Fruit fly (Drosophila melanogaster) whole organism, prepupa: ENCODE data around the gene CG5001.

Experiments used
- Blimp-1 ChIP-seq: fragments of 200-800 bp; sonication (Bioruptor generic); optimal IDR thresholded peaks from 3 replicates; lab custom pipeline; 2017; ENCODE audit warnings: missing biosample characterization, missing genetic modification characterization, mild to moderate bottlenecking, moderate library complexity, missing genetic modification reagents
- CG10631 ChIP-seq: fragments of 200-800 bp; sonication (Bioruptor generic); optimal IDR thresholded peaks from 2 replicates; lab custom pipeline; 2016; ENCODE audit warnings: missing biosample characterization, missing genetic modification characterization
- CG10669 ChIP-seq: fragments of 200-800 bp; sonication (Bioruptor generic); optimal IDR thresholded peaks from 3 replicates; lab custom pipeline; 2018; ENCODE audit warnings: missing biosample characterization, mild to moderate bottlenecking, missing genetic modification characterization, moderate library complexity
- CG11294 ChIP-seq: fragments of 200-800 bp; sonication (Bioruptor generic); IDR thresholded peaks from 2 replicates; pipeline ENCODE4 v1.3.6; 2022; ENCODE audit warnings: missing biosample characterization, missing genetic modification characterization
- CG11762 ChIP-seq: fragments of 200-800 bp; sonication (Bioruptor generic); optimal IDR thresholded peaks from 3 replicates; lab custom pipeline; 2016; ENCODE audit warnings: missing biosample characterization, missing genetic modification characterization; ENCODE audit not compliant: insufficient read depth
- CG11902 ChIP-seq: fragments of 200-800 bp; sonication (Bioruptor generic); optimal IDR thresholded peaks from 3 replicates; lab custom pipeline; 2016; ENCODE audit warnings: missing biosample characterization, missing genetic modification characterization
- CG15336 ChIP-seq: fragments of 200-800 bp; sonication (Bioruptor generic); IDR thresholded peaks from 2 replicates; pipeline ENCODE4 v1.3.6; 2022; ENCODE audit warnings: missing biosample characterization, missing genetic modification characterization
- CG16779 ChIP-seq: fragments of 200-800 bp; sonication (Bioruptor generic); optimal IDR thresholded peaks from 3 replicates; lab custom pipeline; 2017; ENCODE audit warnings: missing biosample characterization, mild to moderate bottlenecking, missing genetic modification characterization
- CG3032 ChIP-seq: fragments of 200-800 bp; optimal IDR thresholded peaks from 2 replicates; lab custom pipeline; 2019; ENCODE audit warnings: missing biosample characterization, mild to moderate bottlenecking, missing genetic modification characterization, moderate library complexity
- CG31627 ChIP-seq: fragments of 200-800 bp; sonication (Bioruptor generic); optimal IDR thresholded peaks from 3 replicates; lab custom pipeline; 2016; ENCODE audit warnings: missing biosample characterization, missing genetic modification characterization
- CG34406 ChIP-seq: fragments of 200-800 bp; sonication (Bioruptor generic); optimal IDR thresholded peaks from 3 replicates; lab custom pipeline; 2016; ENCODE audit warnings: missing biosample characterization, missing genetic modification characterization
- CG3919 ChIP-seq: fragments of 200-800 bp; sonication (Bioruptor generic); optimal IDR thresholded peaks from 3 replicates; lab custom pipeline; 2016; ENCODE audit warnings: missing biosample characterization, missing genetic modification characterization
- CG4318 ChIP-seq: fragments of 200-800 bp; sonication (Bioruptor generic); optimal IDR thresholded peaks from 3 replicates; lab custom pipeline; 2017; ENCODE audit warnings: missing biosample characterization, mild to moderate bottlenecking, missing genetic modification characterization
- CG6276 ChIP-seq: fragments of 200-800 bp; sonication (Bioruptor generic); optimal IDR thresholded peaks from 2 replicates; lab custom pipeline; 2017; ENCODE audit warnings: missing biosample characterization, mild to moderate bottlenecking, missing genetic modification characterization
- CG6792 ChIP-seq: fragments of 200-800 bp; sonication (Bioruptor generic); optimal IDR thresholded peaks from 3 replicates; lab custom pipeline; 2016; ENCODE audit warnings: missing biosample characterization, missing genetic modification characterization
- CG6854 ChIP-seq: fragments of 200-800 bp; sonication (Bioruptor generic); optimal IDR thresholded peaks from 2 replicates; lab custom pipeline; 2017; ENCODE audit warnings: missing biosample characterization, mild to moderate bottlenecking, missing genetic modification characterization
- CG7368 ChIP-seq: fragments of 200-800 bp; sonication (Bioruptor generic); optimal IDR thresholded peaks from 3 replicates; lab custom pipeline; 2016; ENCODE audit warnings: missing biosample characterization, missing genetic modification characterization
- CG8119 ChIP-seq: fragments of 200-800 bp; sonication (Bioruptor generic); IDR thresholded peaks from 3 replicates; pipeline ENCODE4 v1.3.6; 2022; ENCODE audit warnings: missing biosample characterization, missing genetic modification characterization
- CG8632 ChIP-seq: fragments of 200-800 bp; sonication (Bioruptor generic); optimal IDR thresholded peaks from 3 replicates; lab custom pipeline; 2016; ENCODE audit warnings: missing biosample characterization, missing genetic modification characterization
- CG9139 ChIP-seq: fragments of 200-800 bp; sonication (Bioruptor generic); optimal IDR thresholded peaks from 3 replicates; lab custom pipeline; 2017; ENCODE audit warnings: missing biosample characterization, mild to moderate bottlenecking, missing genetic modification characterization
- Eip75B ChIP-seq: fragments of 200-800 bp; sonication (Bioruptor generic); optimal IDR thresholded peaks from 3 replicates; lab custom pipeline; 2016; ENCODE audit warnings: missing biosample characterization, missing genetic modification characterization
- Eip78C ChIP-seq: fragments of 200-800 bp; sonication (Bioruptor generic); peaks from one replicate; lab custom pipeline; 2016; ENCODE audit warnings: missing biosample characterization, missing genetic modification characterization
- Eip93F ChIP-seq: fragments of 200-800 bp; sonication (Bioruptor generic); optimal IDR thresholded peaks from 2 replicates; lab custom pipeline; 2016; ENCODE audit warnings: missing biosample characterization, mild to moderate bottlenecking, missing genetic modification characterization
- Ets96B ChIP-seq: fragments of 200-800 bp; optimal IDR thresholded peaks from 2 replicates; lab custom pipeline; 2019; ENCODE audit warnings: missing biosample characterization, mild to moderate bottlenecking, missing genetic modification characterization, moderate library complexity
- Gug ChIP-seq: fragments of 200-800 bp; sonication (Bioruptor generic); IDR thresholded peaks from 2 replicates; pipeline ENCODE4 v1.3.6; 2022; ENCODE audit warnings: missing biosample characterization, missing genetic modification characterization
- Hr38 ChIP-seq: sonication (Bioruptor generic); optimal IDR thresholded peaks from 2 replicates; lab custom pipeline; 2016; ENCODE audit warnings: missing biosample characterization, missing genetic modification characterization
- Hr39 ChIP-seq: fragments of 200-800 bp; sonication (Bioruptor generic); optimal IDR thresholded peaks from 2 replicates; lab custom pipeline; 2016; ENCODE audit warnings: missing biosample characterization, missing genetic modification characterization
- Hr4 ChIP-seq: fragments of 200-800 bp; sonication (Bioruptor generic); optimal IDR thresholded peaks from 3 replicates; lab custom pipeline; 2016; ENCODE audit warnings: missing biosample characterization, missing genetic modification characterization
- Lpt ChIP-seq: fragments of 200-800 bp; sonication (Bioruptor generic); optimal IDR thresholded peaks from 3 replicates; lab custom pipeline; 2016; ENCODE audit warnings: missing biosample characterization, missing genetic modification characterization
- Met ChIP-seq: fragments of 200-800 bp; sonication (Bioruptor generic); optimal IDR thresholded peaks from 3 replicates; lab custom pipeline; 2016; ENCODE audit warnings: missing biosample characterization, missing genetic modification characterization
- Smox ChIP-seq: fragments of 200-800 bp; sonication (Bioruptor generic); optimal IDR thresholded peaks from 3 replicates; lab custom pipeline; 2016; ENCODE audit warnings: missing biosample characterization, missing genetic modification characterization
- Sox14 ChIP-seq: fragments of 200-800 bp; sonication (Bioruptor generic); optimal IDR thresholded peaks from 3 replicates; lab custom pipeline; 2016; ENCODE audit warnings: missing biosample characterization, missing genetic modification characterization
- Sox15 ChIP-seq: fragments of 200-800 bp; sonication (Bioruptor generic); optimal IDR thresholded peaks from 3 replicates; lab custom pipeline; 2016; ENCODE audit warnings: missing biosample characterization, missing genetic modification characterization
- achi ChIP-seq: fragments of 200-800 bp; sonication (Bioruptor generic); optimal IDR thresholded peaks from 3 replicates; lab custom pipeline; 2016; ENCODE audit warnings: missing biosample characterization, missing genetic modification characterization
- cyc ChIP-seq: fragments of 200-800 bp; sonication (Bioruptor generic); optimal IDR thresholded peaks from 3 replicates; lab custom pipeline; 2016; ENCODE audit warnings: missing biosample characterization, missing genetic modification characterization
- dac ChIP-seq: fragments of 200-800 bp; sonication (Bioruptor generic); optimal IDR thresholded peaks from 2 replicates; lab custom pipeline; 2017; ENCODE audit warnings: missing biosample characterization, mild to moderate bottlenecking, missing genetic modification characterization
- dsx ChIP-seq: fragments of 200-800 bp; optimal IDR thresholded peaks from 3 replicates; lab custom pipeline; 2019; ENCODE audit warnings: missing biosample characterization, mild to moderate bottlenecking, missing genetic modification characterization, moderate library complexity; ENCODE audit not compliant: poor library complexity, severe bottlenecking
- eg ChIP-seq: fragments of 200-800 bp; sonication (Bioruptor generic); IDR thresholded peaks from 3 replicates; pipeline ENCODE4 v1.3.6; 2022; ENCODE audit warnings: missing biosample characterization, missing genetic modification characterization
- esn ChIP-seq: fragments of 200-800 bp; sonication (Bioruptor generic); optimal IDR thresholded peaks from 2 replicates; lab custom pipeline; 2016; ENCODE audit warnings: missing biosample characterization, mild to moderate bottlenecking, missing genetic modification characterization, moderate library complexity
- fd59A ChIP-seq: fragments of 200-800 bp; sonication (Bioruptor generic); optimal IDR thresholded peaks from 2 replicates; lab custom pipeline; 2017; ENCODE audit warnings: missing biosample characterization, mild to moderate bottlenecking, missing genetic modification characterization, missing genetic modification reagents
- fd85E ChIP-seq: fragments of 200-800 bp; sonication (Bioruptor generic); optimal IDR thresholded peaks from 3 replicates; lab custom pipeline; 2016; ENCODE audit warnings: missing biosample characterization, missing genetic modification characterization
- fkh ChIP-seq: fragments of 200-800 bp; sonication (Bioruptor generic); optimal IDR thresholded peaks from 3 replicates; lab custom pipeline; 2017; ENCODE audit warnings: missing biosample characterization, mild to moderate bottlenecking, missing genetic modification characterization, moderate library complexity
- lz ChIP-seq: fragments of 200-800 bp; sonication (Bioruptor generic); optimal IDR thresholded peaks from 3 replicates; lab custom pipeline; 2016; ENCODE audit warnings: missing biosample characterization, missing genetic modification characterization
- net ChIP-seq: fragments of 200-800 bp; sonication (Bioruptor generic); optimal IDR thresholded peaks from 3 replicates; lab custom pipeline; 2016; ENCODE audit warnings: missing biosample characterization, missing genetic modification characterization
- pdm3 ChIP-seq: fragments of 200-800 bp; sonication (Bioruptor generic); optimal IDR thresholded peaks from 3 replicates; lab custom pipeline; 2016; ENCODE audit warnings: missing biosample characterization, missing genetic modification characterization
- salr ChIP-seq, 2 experiments: fragments of 200-800 bp; sonication (Bioruptor generic); optimal IDR thresholded peaks; 3 replicates each; lab custom pipeline; 2016 to 2018; ENCODE audit warnings: missing biosample characterization in 2 of 2, missing genetic modification characterization in 2 of 2, mild to moderate bottlenecking in 1 of 2
- ss ChIP-seq, 2 experiments: fragments of 200-800 bp; sonication (Bioruptor generic); optimal IDR thresholded peaks; 2 replicates in 1 of 2; 3 replicates in 1 of 2; lab custom pipeline; 2017 to 2018; ENCODE audit warnings: mild to moderate bottlenecking in 2 of 2, missing biosample characterization in 2 of 2, missing genetic modification characterization in 2 of 2, moderate library complexity in 1 of 2
- svp ChIP-seq: fragments of 200-800 bp; sonication (Bioruptor generic); peaks from one replicate; lab custom pipeline; 2016; ENCODE audit warnings: missing biosample characterization, missing genetic modification characterization
- topi ChIP-seq: fragments of 200-800 bp; sonication (Bioruptor generic); optimal IDR thresholded peaks from 3 replicates; lab custom pipeline; 2016; ENCODE audit warnings: missing biosample characterization, missing genetic modification characterization
- vri ChIP-seq: fragments of 200-800 bp; sonication (Bioruptor generic); optimal IDR thresholded peaks from 3 replicates; lab custom pipeline; 2016; ENCODE audit warnings: missing biosample characterization, mild to moderate bottlenecking, missing genetic modification characterization

The CG5001 gene

DNA sequence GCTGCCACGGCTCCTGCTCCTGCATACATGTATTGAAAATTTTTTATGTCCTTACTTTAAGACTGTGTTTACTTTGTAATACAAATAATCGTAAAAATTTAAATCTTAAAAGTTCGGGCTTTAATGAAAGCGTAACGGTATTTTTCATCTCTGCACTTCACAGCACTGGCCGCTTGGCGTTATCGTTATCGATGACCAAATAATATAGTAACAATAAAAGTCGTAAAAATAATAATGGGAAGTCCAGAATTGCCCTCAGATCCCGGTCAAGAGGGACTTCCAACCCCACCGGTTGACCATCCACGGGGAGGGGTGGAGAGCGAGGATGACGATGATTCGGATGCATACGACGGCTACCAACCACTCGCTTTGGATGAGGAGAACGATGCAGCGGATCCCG lies 19.2 kb upstream of the CG5001 start, which contains the start of gene CG14341:
Gene CG14341, plus strand, starts transcription at position 181 of the 400 bp plus-strand sequence.
- TF ChIP-seq esn: peak; percentile 26
- TF ChIP-seq Hr38 (GFP tag; lab: Kevin White, UChicago): no peak
- peak; percentile 66 for TF ChIP-seq svp (GFP tag; lab: Kevin White, UChicago)
- no peak for TF ChIP-seq dac (GFP tag; lab: Kevin White, UChicago)
- no peak for TF ChIP-seq CG3919 (GFP tag; lab: Kevin White, UChicago)
- TF ChIP-seq, all 60 proteins: peak for 2

DNA sequence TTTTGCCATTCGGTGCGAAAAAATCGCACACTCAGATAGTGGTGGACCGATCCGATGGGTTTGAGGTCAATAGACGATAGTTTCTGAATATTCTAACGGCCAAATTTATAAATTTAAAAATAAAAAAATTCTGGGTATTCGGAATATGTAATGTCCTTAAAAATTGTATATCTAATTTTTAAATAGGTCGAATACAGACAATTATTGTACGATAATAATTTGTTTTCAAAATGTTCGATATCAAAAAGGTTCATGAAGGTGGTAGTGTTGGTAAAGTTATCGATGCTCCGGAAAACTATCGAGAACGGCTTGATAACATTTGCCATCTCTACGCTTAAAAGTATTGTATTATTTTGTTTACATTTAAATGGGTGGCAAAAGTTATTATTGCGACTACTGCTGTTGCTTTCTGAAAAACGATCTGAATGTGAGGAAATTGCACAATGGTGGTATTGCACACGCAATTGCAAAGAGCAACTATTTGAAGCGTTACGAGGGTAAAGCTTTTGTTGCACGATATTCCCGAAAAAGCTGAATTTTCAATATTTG lies 15.6 kb upstream of the CG5001 start, which contains the start of the genes CG31922 and Plap:
Gene CG31922, plus strand, starts transcription at position 315 of the 549 bp plus-strand sequence.
Gene Plap, minus strand, starts transcription at position 499 of the 549 bp plus-strand sequence.
- TF ChIP-seq Met (GFP tag; lab: Kevin White, UChicago) (no peak), ss (GFP tag; optimal IDR thresholded peaks at IDR 0.05; lab: Kevin White, UChicago) (no peak), dsx (GFP tag; lab: Kevin White, UChicago) (peak; percentile 87), Sox15 (peak; percentile 45), CG9139 (GFP tag; lab: Kevin White, UChicago) (no peak), cyc (GFP tag; lab: Kevin White, UChicago) (peak; percentile 66), CG11902 (GFP tag; lab: Kevin White, UChicago) (peak; percentile 40), svp (GFP tag; lab: Kevin White, UChicago) (peak; percentile 97), net (peak; percentile 18), CG15336 (GFP tag; lab: Robert Waterston, UW) (no peak), CG3919 (GFP tag; lab: Kevin White, UChicago) (peak; percentile 51), fkh (GFP tag; lab: Kevin White, UChicago) (no peak), achi (GFP tag; lab: Kevin White, UChicago) (no peak), fd85E (no peak), CG10669 (no peak), CG10631 (GFP tag; lab: Kevin White, UChicago) (no peak), CG31627 (GFP tag; lab: Kevin White, UChicago) (peak; percentile 74), CG6276 (GFP tag; lab: Kevin White, UChicago) (no peak), Hr39 (GFP tag; lab: Kevin White, UChicago) (peak; percentile 63), lz (GFP tag; lab: Kevin White, UChicago) (peak; percentile 78), pdm3 (GFP tag; lab: Kevin White, UChicago) (no peak), CG8119 (GFP tag; lab: Robert Waterston, UW) (no peak), Blimp-1 (no peak), Eip75B (GFP tag; lab: Kevin White, UChicago) (no peak), CG3032 (peak; percentile 67), eg (GFP tag; lab: Robert Waterston, UW) (no peak), CG6792 (GFP tag; lab: Kevin White, UChicago) (peak; percentile 59), Sox14 (GFP tag; lab: Kevin White, UChicago) (peak; percentile 89), CG6854 (no peak), CG7368 (GFP tag; lab: Kevin White, UChicago) (no peak), CG16779 (tag; lab: Kevin White, UChicago) (no peak), Hr4 (GFP tag; lab: Kevin White, UChicago) (no peak), Lpt (GFP tag; lab: Kevin White, UChicago) (peak; percentile 3), CG34406 (GFP tag; lab: Kevin White, UChicago) (peak; percentile 60), vri (GFP tag; lab: Kevin White, UChicago) (no peak), CG11762 (GFP tag; lab: Kevin White, UChicago) (no peak), fd59A (GFP tag; lab: Kevin White, UChicago) (peak; percentile 1), Gug (GFP tag; lab: Robert Waterston, UW) (no peak), CG8632 (GFP tag; lab: Kevin White, UChicago) (peak; percentile 17), CG11294 (GFP tag; lab: Robert Waterston, UW) (no peak), CG4318 (GFP tag; lab: Kevin White, UChicago) (no peak), topi (GFP tag; lab: Kevin White, UChicago) (peak; percentile 69), Smox (GFP tag; lab: Kevin White, UChicago) (no peak), Eip93F (GFP tag; lab: Kevin White, UChicago) (no peak), Eip78C (GFP tag; lab: Kevin White, UChicago) (peak; percentile 89), esn (peak; percentile 82), Ets96B (tag; lab: Kevin White, UChicago) (peak; percentile 58), salr (GFP tag; optimal IDR thresholded peaks at IDR 0.05; lab: Kevin White, UChicago) (no peak)
